Fruit fly (Drosophila melanogaster) whole organism, embryonic: ENCODE data around the gene Rabex-5.

ENCODE experiments used
- CG10979 ChIP-seq: fragments of 200-800 bp; sonication (Bioruptor generic); optimal IDR thresholded peaks from 2 replicates; lab custom pipeline; 2018; ENCODE audit warnings: missing biosample characterization, mild to moderate bottlenecking, missing genetic modification characterization, moderate library complexity
- CG13624 ChIP-seq: fragments of 200-800 bp; sonication (Bioruptor generic); optimal IDR thresholded peaks from 2 replicates; lab custom pipeline; 2016; ENCODE audit warnings: missing biosample characterization, missing genetic modification characterization
- CG15601 ChIP-seq: fragments of 200-800 bp; sonication (Bioruptor generic); optimal IDR thresholded peaks from 3 replicates; lab custom pipeline; 2019; ENCODE audit warnings: missing biosample characterization, mild to moderate bottlenecking, missing genetic modification characterization, moderate library complexity
- CG17361 ChIP-seq: fragments of 200-800 bp; sonication (Bioruptor generic); IDR thresholded peaks from 3 replicates; pipeline ENCODE4 v1.3.6; 2022; ENCODE audit warnings: missing biosample characterization, missing genetic modification characterization
- CG18011 ChIP-seq: fragments of 200-800 bp; sonication (Bioruptor generic); optimal IDR thresholded peaks from 2 replicates; lab custom pipeline; 2017; ENCODE audit warnings: missing biosample characterization, missing genetic modification characterization, mild to moderate bottlenecking, moderate library complexity, missing genotype
- CG31365 ChIP-seq: fragments of 200-800 bp; sonication (Bioruptor generic); optimal IDR thresholded peaks from 2 replicates; lab custom pipeline; 2018; ENCODE audit warnings: missing biosample characterization, mild to moderate bottlenecking, missing genetic modification characterization
- CG33213 ChIP-seq: fragments of 200-800 bp; sonication (Bioruptor generic); optimal IDR thresholded peaks from 3 replicates; lab custom pipeline; 2016; ENCODE audit warnings: missing biosample characterization, missing genetic modification characterization
- CG33557 ChIP-seq: fragments of 200-800 bp; sonication (Bioruptor generic); optimal IDR thresholded peaks from 2 replicates; lab custom pipeline; 2019; ENCODE audit warnings: missing biosample characterization, mild to moderate bottlenecking, missing genetic modification characterization, moderate library complexity
- CG4328 ChIP-seq: fragments of 200-800 bp; sonication (Bioruptor generic); optimal IDR thresholded peaks from 3 replicates; lab custom pipeline; 2017; ENCODE audit warnings: missing biosample characterization, missing genetic modification reagents, missing genetic modification characterization
- CG4404 ChIP-seq: fragments of 200-800 bp; sonication (Bioruptor generic); IDR thresholded peaks from 2 replicates; pipeline ENCODE4 v1.3.6; 2022; ENCODE audit warnings: missing biosample characterization, missing genetic modification characterization
- CG6791 ChIP-seq: fragments of 200-800 bp; sonication (Bioruptor generic); IDR thresholded peaks from 3 replicates; pipeline ENCODE4 v1.3.6; 2022; ENCODE audit warnings: missing biosample characterization, missing genetic modification characterization; ENCODE audit not compliant: partially characterized antibody
- CG8089 ChIP-seq: fragments of 200-800 bp; sonication (Bioruptor generic); optimal IDR thresholded peaks from 3 replicates; lab custom pipeline; 2016; ENCODE audit warnings: missing biosample characterization, missing genetic modification characterization
- CG8281 ChIP-seq: fragments of 200-800 bp; sonication (Bioruptor generic); optimal IDR thresholded peaks from 2 replicates; lab custom pipeline; 2018; ENCODE audit warnings: missing biosample characterization, mild to moderate bottlenecking, missing genetic modification characterization, moderate library complexity
- Dfd ChIP-seq, 2 experiments: fragments of >200 bp; optimal IDR thresholded peaks; 2 replicates each; lab custom pipeline; 2017; ENCODE audit warnings: missing biosample characterization in 2 of 2, missing genetic modification characterization in 2 of 2
- Doc2 ChIP-seq: fragments of 200-800 bp; sonication (Bioruptor generic); IDR thresholded peaks from 2 replicates; pipeline ENCODE4 v1.3.6; 2022; ENCODE audit warnings: missing biosample characterization, missing genetic modification characterization
- Kr ChIP-seq: fragments of 200-800 bp; sonication (Bioruptor generic); optimal IDR thresholded peaks from 2 replicates; lab custom pipeline; 2017; ENCODE audit warnings: missing biosample characterization, mild to moderate bottlenecking, missing genetic modification characterization
- Max ChIP-seq: fragments of 200-800 bp; sonication (Bioruptor generic); optimal IDR thresholded peaks from 2 replicates; lab custom pipeline; 2016; ENCODE audit warnings: missing biosample characterization, mild to moderate bottlenecking, missing genetic modification characterization
- Scr ChIP-seq: fragments of 200-800 bp; sonication (Bioruptor generic); IDR thresholded peaks from 2 replicates; pipeline ENCODE4 v1.3.6; 2022; ENCODE audit warnings: missing biosample characterization, missing genetic modification characterization; ENCODE audit not compliant: partially characterized antibody
- Sox102F ChIP-seq: fragments of 200-800 bp; sonication (Bioruptor generic); optimal IDR thresholded peaks from 2 replicates; lab custom pipeline; 2018; ENCODE audit warnings: missing biosample characterization, mild to moderate bottlenecking, missing genetic modification characterization, moderate library complexity
- Tbp ChIP-seq: fragments of >200 bp; optimal IDR thresholded peaks from 2 replicates; lab custom pipeline; 2018; ENCODE audit warnings: missing biosample characterization, missing genetic modification characterization
- Xbp1 ChIP-seq: fragments of 200-800 bp; sonication (Bioruptor generic); optimal IDR thresholded peaks from 3 replicates; lab custom pipeline; 2016; ENCODE audit warnings: missing biosample characterization, mild to moderate bottlenecking, missing genetic modification characterization
- ash1 ChIP-seq: fragments of 200-800 bp; sonication (Bioruptor generic); optimal IDR thresholded peaks from 2 replicates; lab custom pipeline; 2018; ENCODE audit warnings: missing biosample characterization, mild to moderate bottlenecking, missing genetic modification characterization
- bcd ChIP-seq: fragments of 200-800 bp; sonication (Bioruptor generic); optimal IDR thresholded peaks from 2 replicates; lab custom pipeline; 2017; ENCODE audit warnings: missing biosample characterization, mild to moderate bottlenecking, missing genetic modification characterization
- cg ChIP-seq: fragments of 200-800 bp; sonication (Bioruptor generic); optimal IDR thresholded peaks from 3 replicates; lab custom pipeline; 2019; ENCODE audit warnings: missing biosample characterization, mild to moderate bottlenecking, missing genetic modification characterization, moderate library complexity
- crp ChIP-seq, 2 experiments: fragments of 200-800 bp; sonication (Bioruptor generic); optimal IDR thresholded peaks; 2 replicates in 1 of 2; 3 replicates in 1 of 2; lab custom pipeline; 2017; ENCODE audit warnings: missing biosample characterization in 2 of 2, missing genetic modification characterization in 2 of 2, mild to moderate bottlenecking in 1 of 2, moderate library complexity in 1 of 2
- da ChIP-seq: fragments of 200-800 bp; sonication (Bioruptor generic); optimal IDR thresholded peaks from 2 replicates; lab custom pipeline; 2016; ENCODE audit warnings: missing biosample characterization, missing genetic modification characterization
- dm ChIP-seq: fragments of 200-800 bp; sonication (Bioruptor generic); optimal IDR thresholded peaks from 3 replicates; lab custom pipeline; 2016; ENCODE audit warnings: missing biosample characterization, missing genetic modification characterization
- emc ChIP-seq: fragments of 200-800 bp; sonication (Bioruptor generic); optimal IDR thresholded peaks from 2 replicates; lab custom pipeline; 2016; ENCODE audit warnings: missing biosample characterization, missing genetic modification characterization
- gfzf ChIP-seq: fragments of 200-800 bp; sonication (Bioruptor generic); optimal IDR thresholded peaks from 2 replicates; lab custom pipeline; 2016; ENCODE audit warnings: missing biosample characterization, mild to moderate bottlenecking, missing genetic modification characterization, moderate library complexity
- hb ChIP-seq: fragments of 200-800 bp; sonication (Bioruptor generic); IDR thresholded peaks from 3 replicates; pipeline ENCODE4 v1.3.6; 2022; ENCODE audit warnings: missing biosample characterization, missing genetic modification characterization; ENCODE audit not compliant: partially characterized antibody
- insv ChIP-seq, 2 experiments: fragments of 200-800 bp; sonication (Bioruptor generic); optimal IDR thresholded peaks; 3 replicates each; lab custom pipeline; 2016 to 2018; ENCODE audit warnings: missing biosample characterization in 2 of 2, missing genetic modification characterization in 2 of 2
- jumu ChIP-seq: fragments of 200-800 bp; sonication (Bioruptor generic); optimal IDR thresholded peaks from 3 replicates; lab custom pipeline; 2016; ENCODE audit warnings: missing biosample characterization, missing genetic modification characterization
- kah ChIP-seq: fragments of 200-800 bp; sonication (Bioruptor generic); optimal IDR thresholded peaks from 2 replicates; lab custom pipeline; 2018; ENCODE audit warnings: missing biosample characterization, mild to moderate bottlenecking, missing genetic modification characterization
- nmo ChIP-seq: fragments of 200-800 bp; sonication (Bioruptor generic); optimal IDR thresholded peaks from 2 replicates; lab custom pipeline; 2018; ENCODE audit warnings: missing biosample characterization, mild to moderate bottlenecking, missing genetic modification characterization, moderate library complexity
- nom ChIP-seq: fragments of 200-800 bp; sonication (Bioruptor generic); optimal IDR thresholded peaks from 2 replicates; lab custom pipeline; 2017; ENCODE audit warnings: missing biosample characterization, missing genetic modification characterization, mild to moderate bottlenecking, moderate library complexity, missing genetic modification reagents
- pum ChIP-seq: fragments of 200-800 bp; sonication (Bioruptor generic); optimal IDR thresholded peaks from 2 replicates; lab custom pipeline; 2016; ENCODE audit warnings: missing biosample characterization, missing genetic modification characterization
- seq ChIP-seq: fragments of 200-800 bp; sonication (Bioruptor generic); IDR thresholded peaks from 2 replicates; pipeline ENCODE4 v1.3.6; 2022; ENCODE audit warnings: missing biosample characterization, missing genetic modification characterization
- sug ChIP-seq: fragments of 200-800 bp; optimal IDR thresholded peaks from 2 replicates; lab custom pipeline; 2019; ENCODE audit warnings: missing biosample characterization, mild to moderate bottlenecking, missing genetic modification characterization, moderate library complexity
- trh ChIP-seq: fragments of 200-800 bp; sonication (Bioruptor generic); optimal IDR thresholded peaks from 2 replicates; lab custom pipeline; 2016; ENCODE audit warnings: missing biosample characterization, missing genetic modification characterization
- ttk ChIP-seq: fragments of 200-800 bp; sonication (Bioruptor generic); IDR thresholded peaks from 2 replicates; pipeline ENCODE4 v2.1.2; 2022; ENCODE audit warnings: missing biosample characterization, missing genetic modification characterization
- zen2 ChIP-seq: fragments of 200-800 bp; sonication (Bioruptor generic); IDR thresholded peaks from 3 replicates; pipeline ENCODE4 v1.3.6; 2022; ENCODE audit warnings: missing biosample characterization, missing genetic modification characterization; ENCODE audit not compliant: partially characterized antibody

Rabex-5 gene

DNA sequence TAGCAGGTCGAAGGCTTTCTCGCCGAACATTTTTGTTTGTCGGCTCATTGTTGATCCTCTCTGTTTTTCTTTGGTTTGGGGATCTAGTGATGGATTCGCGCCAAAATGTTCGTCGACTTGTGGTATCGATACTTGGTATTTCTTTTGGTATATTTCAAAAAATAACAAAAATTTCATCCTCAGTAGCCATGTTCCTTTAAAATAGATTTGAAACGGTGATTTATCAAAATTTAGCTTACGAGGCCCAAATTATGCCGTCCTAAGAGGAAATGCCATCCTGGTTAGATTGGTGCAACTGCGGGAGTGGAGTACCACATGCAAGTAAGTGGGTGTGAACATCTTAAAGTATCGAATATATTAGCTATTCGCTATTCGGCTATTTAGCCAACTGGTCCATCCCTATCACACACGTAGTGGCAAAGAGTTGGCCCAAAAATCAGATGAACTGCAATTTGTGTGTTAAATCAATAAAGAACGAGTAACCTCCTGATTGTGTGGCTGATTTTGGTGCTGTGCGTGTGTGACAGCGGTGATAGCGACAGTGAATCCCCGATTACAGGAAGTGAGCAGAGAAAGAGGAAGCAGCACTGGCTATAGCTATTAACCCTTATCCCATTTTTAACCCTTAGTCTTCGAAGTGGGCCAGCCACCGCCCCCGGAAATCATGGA is 48.0 kb upstream of the Rabex-5 start, which contains the start of the genes Psf1 and Sac1 (continued):
- TF ChIP-seq jumu (GFP tag; lab: Kevin White, UChicago) (peak; percentile 57), dm (GFP tag; lab: Kevin White, UChicago) (peak; percentile 74), Xbp1 (GFP tag; lab: Kevin White, UChicago) (peak; percentile 70), CG33557 (peak; percentile 50), zen2 (GFP tag; lab: Robert Waterston, UW) (peak; percentile 53; the same call in 1 of the 3 replicates), CG17361 (peak; percentile 75), da (GFP tag; lab: Kevin White, UChicago) (peak; percentile 19), Kr (no peak), gfzf (peak; percentile 56), seq (GFP tag; lab: Robert Waterston, UW) (no peak), cg (GFP tag; lab: Kevin White, UChicago) (no peak), ttk (GFP tag; lab: Robert Waterston, UW) (peak; percentile 24; the same call in 1 of the 2 replicates), CG8089 (GFP tag; lab: Kevin White, UChicago) (peak; percentile 38), CG4404 (GFP tag; lab: Robert Waterston, UW) (no peak; the same call in 1 of the 2 replicates), Max (GFP tag; lab: Kevin White, UChicago) (peak; percentile 60), hb (GFP tag; lab: Robert Waterston, UW) (peak; percentile 74), Sox102F (GFP tag; lab: Kevin White, UChicago) (peak; percentile 32), CG4328 (GFP tag; lab: Kevin White, UChicago) (no peak), emc (no peak), crp (GFP tag; optimal IDR thresholded peaks at IDR 0.05; lab: Kevin White, UChicago) (peak in 1 of 2 experiments; percentile 12), CG8281 (tag; lab: Kevin White, UChicago) (no peak), Doc2 (GFP tag; lab: Robert Waterston, UW) (no peak), nom (GFP tag; lab: Kevin White, UChicago) (no peak), Dfd (GFP tag; optimal IDR thresholded peaks at IDR 0.05; lab: Kevin White, UChicago) (no peak), sug (tag; lab: Kevin White, UChicago) (peak; percentile 65), trh (GFP tag; lab: Kevin White, UChicago) (no peak), CG10979 (tag; lab: Kevin White, UChicago) (peak; percentile 40), CG15601 (tag; lab: Kevin White, UChicago) (peak; percentile 60), CG31365 (tag; lab: Kevin White, UChicago) (no peak), bcd (GFP tag; lab: Kevin White, UChicago) (peak; percentile 44), Scr (GFP tag; lab: Robert Waterston, UW) (peak; percentile 95), CG33213 (GFP tag; lab: Kevin White, UChicago) (peak; percentile 39), CG6791 (peak; percentile 76), Tbp (no peak), pum (GFP tag; lab: Kevin White, UChicago) (peak; percentile 58), insv (GFP tag; optimal IDR thresholded peaks at IDR 0.05; lab: Kevin White, UChicago) (peak in 1 of 2 experiments; percentile 27), kah (GFP tag; lab: Kevin White, UChicago) (no peak), ash1 (GFP tag; lab: Kevin White, UChicago) (no peak), nmo (GFP tag; lab: Kevin White, UChicago) (peak; percentile 80), CG18011 (no peak), CG13624 (peak; percentile 73)
